Fruit fly (Drosophila melanogaster) whole organism, embryonic: Measurements from ENCODE around the gene Vha16-3.

Experiments
- Awh ChIP-seq: fragments of 200-800 bp; sonication (Bioruptor generic); IDR thresholded peaks from 2 replicates; pipeline ENCODE4, ENCODE4 v1.3.6; 2022; ENCODE audit warnings: missing biosample characterization, missing genetic modification characterization
- Blimp-1 ChIP-seq: fragments of 200-800 bp; sonication (Bioruptor generic); optimal IDR thresholded peaks from 3 replicates; lab custom pipeline; 2018; ENCODE audit warnings: missing biosample characterization, missing genetic modification characterization, mild to moderate bottlenecking, moderate library complexity, missing genetic modification reagents
- CG10147 ChIP-seq: fragments of 200-800 bp; sonication (Bioruptor generic); optimal IDR thresholded peaks from 2 replicates; lab custom pipeline; 2019; ENCODE audit warnings: missing biosample characterization, mild to moderate bottlenecking, missing genetic modification characterization, moderate library complexity
- CG10366 ChIP-seq: fragments of 200-800 bp; sonication (Bioruptor generic); IDR thresholded peaks from 2 replicates; pipeline ENCODE4 v1.3.6; 2022; ENCODE audit warnings: missing biosample characterization, missing genetic modification characterization
- CG12299 ChIP-seq: fragments of 200-800 bp; sonication (Bioruptor generic); optimal IDR thresholded peaks from 2 replicates; lab custom pipeline; 2018; ENCODE audit warnings: missing biosample characterization, mild to moderate bottlenecking, missing genetic modification characterization
- CG1233 ChIP-seq: fragments of 200-800 bp; sonication (Bioruptor generic); optimal IDR thresholded peaks from 4 replicates; lab custom pipeline; 2018; ENCODE audit warnings: missing biosample characterization, mild to moderate bottlenecking, missing genetic modification characterization
- CG13624 ChIP-seq: fragments of 200-800 bp; sonication (Bioruptor generic); optimal IDR thresholded peaks from 2 replicates; lab custom pipeline; 2016; ENCODE audit warnings: missing biosample characterization, missing genetic modification characterization
- CG13775 ChIP-seq: fragments of 200-800 bp; sonication (Bioruptor generic); optimal IDR thresholded peaks from 3 replicates; lab custom pipeline; 2017; ENCODE audit warnings: missing biosample characterization, mild to moderate bottlenecking, missing genetic modification characterization
- CG14014 ChIP-seq: fragments of 200-800 bp; sonication (Bioruptor generic); IDR thresholded peaks from 2 replicates; pipeline ENCODE4 v1.3.6; 2022; ENCODE audit warnings: missing biosample characterization, missing genetic modification characterization
- CG15011 ChIP-seq: fragments of 200-800 bp; sonication (Bioruptor generic); optimal IDR thresholded peaks from 3 replicates; lab custom pipeline; 2018; ENCODE audit warnings: missing biosample characterization, mild to moderate bottlenecking, missing genetic modification characterization
- CG15601 ChIP-seq: fragments of 200-800 bp; sonication (Bioruptor generic); optimal IDR thresholded peaks from 3 replicates; lab custom pipeline; 2019; ENCODE audit warnings: missing biosample characterization, mild to moderate bottlenecking, missing genetic modification characterization, moderate library complexity
- CG1647 ChIP-seq: fragments of 200-800 bp; sonication (Bioruptor generic); optimal IDR thresholded peaks from 3 replicates; lab custom pipeline; 2016; ENCODE audit warnings: missing biosample characterization, missing genetic modification characterization
- CG16813 ChIP-seq: fragments of 200-800 bp; sonication (Bioruptor generic); IDR thresholded peaks from 3 replicates; pipeline ENCODE4 v1.3.6; 2022; ENCODE audit warnings: missing biosample characterization, missing genetic modification characterization; ENCODE audit not compliant: partially characterized antibody
- CG16863 ChIP-seq: fragments of 200-800 bp; sonication (Bioruptor generic); optimal IDR thresholded peaks from 3 replicates; lab custom pipeline; 2016; ENCODE audit warnings: missing biosample characterization, missing genetic modification characterization
- CG17568 ChIP-seq: fragments of 200-800 bp; sonication (Bioruptor generic); optimal IDR thresholded peaks from 2 replicates; lab custom pipeline; 2018; ENCODE audit warnings: missing biosample characterization, mild to moderate bottlenecking, missing genetic modification characterization, moderate library complexity
- CG17802 ChIP-seq: fragments of 200-800 bp; sonication (Bioruptor generic); optimal IDR thresholded peaks from 2 replicates; lab custom pipeline; 2018; ENCODE audit warnings: missing biosample characterization, mild to moderate bottlenecking, missing genetic modification characterization, moderate library complexity
- CG18599 ChIP-seq: fragments of 200-800 bp; sonication (Bioruptor generic); optimal IDR thresholded peaks from 3 replicates; lab custom pipeline; 2017; ENCODE audit warnings: missing biosample characterization, missing genetic modification characterization, mild to moderate bottlenecking, moderate library complexity, missing genetic modification reagents
- CG2712 ChIP-seq: fragments of 200-800 bp; optimal IDR thresholded peaks from 3 replicates; lab custom pipeline; 2019; ENCODE audit warnings: missing biosample characterization, mild to moderate bottlenecking, missing genetic modification characterization, moderate library complexity
- CG30431 ChIP-seq: fragments of 200-800 bp; sonication (Bioruptor generic); optimal IDR thresholded peaks from 2 replicates; lab custom pipeline; 2017; ENCODE audit warnings: missing biosample characterization, missing genetic modification characterization
- CG3847 ChIP-seq: fragments of 200-800 bp; sonication (Bioruptor generic); IDR thresholded peaks from 2 replicates; pipeline ENCODE4 v1.3.6; 2022; ENCODE audit warnings: missing biosample characterization, missing genetic modification characterization
- CG4282 ChIP-seq: fragments of 200-800 bp; sonication (Bioruptor generic); optimal IDR thresholded peaks from 2 replicates; lab custom pipeline; 2016; ENCODE audit warnings: missing biosample characterization, missing genetic modification characterization
- CG5180 ChIP-seq: fragments of 200-800 bp; sonication (Bioruptor generic); optimal IDR thresholded peaks from 3 replicates; lab custom pipeline; 2017; ENCODE audit warnings: missing biosample characterization, missing genetic modification characterization, mild to moderate bottlenecking, moderate library complexity, missing genetic modification reagents
- CG6854 ChIP-seq: fragments of 200-800 bp; sonication (Bioruptor generic); optimal IDR thresholded peaks from 3 replicates; lab custom pipeline; 2017; ENCODE audit warnings: missing biosample characterization, mild to moderate bottlenecking, missing genetic modification characterization
- CG7556 ChIP-seq: fragments of 200-800 bp; sonication (Bioruptor generic); optimal IDR thresholded peaks from 2 replicates; lab custom pipeline; 2017; ENCODE audit warnings: missing biosample characterization, mild to moderate bottlenecking, missing genetic modification characterization
- CG8924 ChIP-seq: fragments of 200-800 bp; optimal IDR thresholded peaks from 3 replicates; lab custom pipeline; 2019; ENCODE audit warnings: missing biosample characterization, mild to moderate bottlenecking, missing genetic modification characterization, moderate library complexity
- CG9727 ChIP-seq: fragments of 200-800 bp; sonication (Bioruptor generic); optimal IDR thresholded peaks from 3 replicates; lab custom pipeline; 2017; ENCODE audit warnings: missing biosample characterization, mild to moderate bottlenecking, missing genetic modification characterization
- D19A ChIP-seq: fragments of 200-800 bp; optimal IDR thresholded peaks from 3 replicates; lab custom pipeline; 2019; ENCODE audit warnings: missing biosample characterization, mild to moderate bottlenecking, missing genetic modification characterization, moderate library complexity
- H15 ChIP-seq: fragments of 200-800 bp; sonication (Bioruptor generic); IDR thresholded peaks from 3 replicates; pipeline ENCODE4 v1.3.6; 2022; ENCODE audit warnings: missing biosample characterization, missing genetic modification characterization
- HLH3B ChIP-seq: fragments of 200-800 bp; sonication (Bioruptor generic); IDR thresholded peaks from 2 replicates; pipeline ENCODE4 v1.3.6; 2022; ENCODE audit warnings: missing biosample characterization, missing genetic modification characterization
- Hr39 ChIP-seq: fragments of >200 bp; optimal IDR thresholded peaks from 2 replicates; lab custom pipeline; 2017
- MTF-1 ChIP-seq: fragments of 200-800 bp; sonication (Bioruptor generic); optimal IDR thresholded peaks from 2 replicates; lab custom pipeline; 2018; ENCODE audit warnings: missing biosample characterization, mild to moderate bottlenecking, missing genetic modification characterization, borderline replicate concordance
- Neu2 ChIP-seq: fragments of 200-800 bp; sonication (Bioruptor generic); optimal IDR thresholded peaks from 3 replicates; lab custom pipeline; 2016; ENCODE audit warnings: missing biosample characterization, missing genetic modification characterization, borderline replicate concordance
- Nf-YB ChIP-seq: fragments of 200-800 bp; sonication (Bioruptor generic); optimal IDR thresholded peaks from 3 replicates; lab custom pipeline; 2019; ENCODE audit warnings: missing biosample characterization, mild to moderate bottlenecking, missing genetic modification characterization, moderate library complexity
- Poxn ChIP-seq: fragments of 200-800 bp; sonication (Bioruptor generic); IDR thresholded peaks from 2 replicates; pipeline ENCODE4 v1.3.6; 2022; ENCODE audit warnings: missing biosample characterization, missing genetic modification characterization
- Ptx1 ChIP-seq: fragments of 200-800 bp; sonication (Bioruptor generic); IDR thresholded peaks from 2 replicates; pipeline ENCODE4 v1.3.6; 2022; ENCODE audit warnings: missing biosample characterization, missing genetic modification characterization
- Spps ChIP-seq: fragments of 200-800 bp; sonication (Bioruptor generic); optimal IDR thresholded peaks from 2 replicates; lab custom pipeline; 2018; ENCODE audit warnings: missing biosample characterization, mild to moderate bottlenecking, missing genetic modification characterization
- ac ChIP-seq: fragments of 200-800 bp; sonication (Bioruptor generic); optimal IDR thresholded peaks from 3 replicates; lab custom pipeline; 2017; ENCODE audit warnings: missing biosample characterization, mild to moderate bottlenecking, missing genetic modification characterization
- chn ChIP-seq: fragments of 200-800 bp; sonication (Bioruptor generic); optimal IDR thresholded peaks from 2 replicates; lab custom pipeline; 2016; ENCODE audit warnings: missing biosample characterization, missing genetic modification characterization
- crol ChIP-seq: fragments of 200-800 bp; sonication (Bioruptor generic); IDR thresholded peaks from 2 replicates; pipeline ENCODE4 v1.3.6; 2022; ENCODE audit warnings: missing biosample characterization, missing genetic modification characterization
- ems ChIP-seq: fragments of 200-800 bp; sonication (Bioruptor generic); optimal IDR thresholded peaks from 3 replicates; lab custom pipeline; 2016; ENCODE audit warnings: missing biosample characterization, missing genetic modification characterization
- en ChIP-seq: fragments of 200-800 bp; sonication (Bioruptor generic); optimal IDR thresholded peaks from 2 replicates; lab custom pipeline; 2016; ENCODE audit warnings: missing biosample characterization, missing genetic modification characterization
- fd102C ChIP-seq: fragments of 200-800 bp; sonication (Bioruptor generic); optimal IDR thresholded peaks from 2 replicates; lab custom pipeline; 2018; ENCODE audit warnings: missing biosample characterization, mild to moderate bottlenecking, missing genetic modification characterization, moderate library complexity
- fu2 ChIP-seq: fragments of 200-800 bp; sonication (Bioruptor generic); optimal IDR thresholded peaks from 2 replicates; lab custom pipeline; 2016; ENCODE audit warnings: missing biosample characterization, missing genetic modification characterization
- gce ChIP-seq: fragments of 200-800 bp; sonication (Bioruptor generic); IDR thresholded peaks from 3 replicates; pipeline ENCODE4 v1.3.6; 2022; ENCODE audit warnings: missing biosample characterization, missing genetic modification characterization
- gem ChIP-seq: fragments of 200-800 bp; sonication (Bioruptor generic); optimal IDR thresholded peaks from 2 replicates; lab custom pipeline; 2019; ENCODE audit warnings: missing biosample characterization, mild to moderate bottlenecking, missing genetic modification characterization, moderate library complexity
- nau ChIP-seq: fragments of 200-800 bp; sonication (Bioruptor generic); optimal IDR thresholded peaks from 3 replicates; lab custom pipeline; 2017; ENCODE audit warnings: missing biosample characterization, mild to moderate bottlenecking, missing genetic modification characterization, missing genetic modification reagents
- nmo ChIP-seq: fragments of 200-800 bp; sonication (Bioruptor generic); optimal IDR thresholded peaks from 2 replicates; lab custom pipeline; 2018; ENCODE audit warnings: missing biosample characterization, mild to moderate bottlenecking, missing genetic modification characterization, moderate library complexity
- otp ChIP-seq: fragments of 200-800 bp; sonication (Bioruptor generic); IDR thresholded peaks from 3 replicates; pipeline ENCODE4, ENCODE4 v1.3.6; 2022; ENCODE audit warnings: missing biosample characterization, missing genetic modification characterization
- p53 ChIP-seq: fragments of 200-800 bp; sonication (Bioruptor generic); optimal IDR thresholded peaks from 2 replicates; lab custom pipeline; 2016; ENCODE audit warnings: missing biosample characterization, missing genetic modification characterization
- rib ChIP-seq: fragments of 200-800 bp; sonication (Bioruptor generic); IDR thresholded peaks from 2 replicates; pipeline ENCODE4 v1.3.6; 2022; ENCODE audit warnings: missing biosample characterization, missing genetic modification characterization
- sr ChIP-seq: fragments of 200-800 bp; sonication (Bioruptor generic); IDR thresholded peaks from 3 replicates; pipeline ENCODE4 v1.3.6; 2022; ENCODE audit warnings: missing biosample characterization, missing genetic modification characterization

Vha16-3 gene

DNA sequence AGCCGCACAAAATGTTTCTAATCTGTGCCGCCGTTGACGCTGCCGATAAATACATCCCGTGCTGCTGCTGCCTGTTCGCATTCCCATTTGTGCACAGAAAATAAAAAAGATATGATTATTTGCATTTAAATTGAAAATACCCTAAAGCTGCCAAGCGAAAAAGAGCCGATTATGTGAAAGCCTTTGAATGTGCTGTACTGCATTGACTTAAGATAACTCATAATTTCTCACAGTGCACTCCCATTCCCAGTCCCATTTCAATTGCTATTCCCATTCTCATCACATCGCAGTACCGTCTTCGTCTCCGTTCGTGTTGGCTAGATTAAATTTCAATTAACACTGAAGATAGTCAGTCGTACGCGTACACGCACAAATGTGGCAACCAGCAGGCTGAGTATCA, 24.2 kb upstream of the Vha16-3 start (continued):
- TF ChIP-seq fd102C: no peak
- peak; percentile 23 for TF ChIP-seq Nf-YB
- TF ChIP-seq CG16813: no peak
- TF ChIP-seq CG2712 (tag; lab: Kevin White, UChicago): peak; percentile 64
- peak; percentile 54 for TF ChIP-seq chn (GFP tag; lab: Kevin White, UChicago)
- TF ChIP-seq CG17568: peak; percentile 11
- TF ChIP-seq Poxn (GFP tag; lab: Robert Waterston, UW): no peak
- TF ChIP-seq Blimp-1 (GFP tag; lab: Kevin White, UChicago): peak; percentile 66
- no peak for TF ChIP-seq ac (GFP tag; lab: Kevin White, UChicago)
- peak; percentile 71 for TF ChIP-seq HLH3B
- TF ChIP-seq CG4282: no peak
- TF ChIP-seq nau (GFP tag; lab: Kevin White, UChicago): peak; percentile 15
- peak; percentile 71 for TF ChIP-seq CG14014
- TF ChIP-seq CG9727: peak; percentile 56
- peak; percentile 31 for TF ChIP-seq CG30431
- TF ChIP-seq CG15601: no peak
- peak; percentile 15 for TF ChIP-seq CG15011 (GFP tag; lab: Kevin White, UChicago)
- peak; percentile 56 for TF ChIP-seq nmo (GFP tag; lab: Kevin White, UChicago)
- no peak for TF ChIP-seq CG12299 (tag; lab: Kevin White, UChicago)
- no peak for TF ChIP-seq MTF-1 (GFP tag; lab: Kevin White, UChicago)
- 0 out of 3 replicates have a peak, but pooled peaks have one; percentile 37 for TF ChIP-seq sr (GFP tag; lab: Robert Waterston, UW)
- peak; percentile 47; the same call in 1 of the 2 replicates for TF ChIP-seq CG3847 (GFP tag; lab: Robert Waterston, UW)
- TF ChIP-seq gem: peak; percentile 64
- TF ChIP-seq en (GFP tag; lab: Kevin White, UChicago): no peak
- TF ChIP-seq CG10366: peak; percentile 63
- TF ChIP-seq Hr39 (lab: Kevin White, UChicago): no peak
- TF ChIP-seq D19A (tag; lab: Kevin White, UChicago): peak; percentile 31
- TF ChIP-seq rib (GFP tag; lab: Robert Waterston, UW): peak; percentile 27; the same call in 1 of the 2 replicates
- TF ChIP-seq CG6854 (GFP tag; lab: Kevin White, UChicago): no peak
- peak; percentile 33 for TF ChIP-seq CG8924 (tag; lab: Kevin White, UChicago)
- no peak for TF ChIP-seq Spps (tag; lab: Kevin White, UChicago)
- 0 out of 2 replicates have a peak, but pooled peaks have one; percentile 13 for TF ChIP-seq crol (GFP tag; lab: Robert Waterston, UW)
- TF ChIP-seq CG17802 (tag; lab: Kevin White, UChicago): peak; percentile 28
- TF ChIP-seq CG16863 (GFP tag; lab: Kevin White, UChicago): peak; percentile 57
- no peak for TF ChIP-seq Neu2 (GFP tag; lab: Kevin White, UChicago)
- peak; percentile 53 for TF ChIP-seq CG1647 (GFP tag; lab: Kevin White, UChicago)
- peak; percentile 65 for TF ChIP-seq CG18599 (GFP tag; lab: Kevin White, UChicago)
- TF ChIP-seq Awh (GFP tag; lab: Robert Waterston, UW): no peak
- TF ChIP-seq gce (GFP tag; lab: Robert Waterston, UW): no peak
- peak; percentile 59 for TF ChIP-seq Ptx1 (GFP tag; lab: Robert Waterston, UW)
- peak; percentile 20 for TF ChIP-seq CG7556
- peak; percentile 16 for TF ChIP-seq p53 (GFP tag; lab: Kevin White, UChicago)
- peak; percentile 34 for TF ChIP-seq CG13775
- TF ChIP-seq CG10147 (GFP tag; lab: Kevin White, UChicago): no peak
- TF ChIP-seq CG13624 (GFP tag; lab: Kevin White, UChicago): peak; percentile 61
- TF ChIP-seq CG5180 (GFP tag; lab: Kevin White, UChicago): peak; percentile 5
- peak; percentile 28 for TF ChIP-seq fu2 (GFP tag; lab: Kevin White, UChicago)
- TF ChIP-seq H15 (GFP tag; lab: Robert Waterston, UW): peak; percentile 52; the same call in 1 of the 3 replicates
- TF ChIP-seq CG1233 (GFP tag; lab: Kevin White, UChicago): peak; percentile 11
- peak; percentile 81; the same call in 2 of the 3 replicates for TF ChIP-seq otp
- TF ChIP-seq ems: no peak
